Worm (Caenorhabditis elegans) whole organism, late embryonic: Measurements from ENCODE around the gene sre-1.

Experiments used
- C08G9.2 ChIP-seq: sonication (generic microtip); optimal IDR thresholded peaks from 2 replicates; lab custom pipeline; 2016; ENCODE audit warnings: mild to moderate bottlenecking, missing genetic modification characterization, moderate library complexity, missing compliant biosample characterization
- C38D4.7 ChIP-seq: fragments of 200-800 bp; sonication (Bioruptor generic); optimal IDR thresholded peaks from 2 replicates; lab custom pipeline; 2018; ENCODE audit warnings: mild to moderate bottlenecking, missing genetic modification characterization, moderate library complexity, missing compliant biosample characterization
- F13H6.1 ChIP-seq: sonication (generic microtip); optimal IDR thresholded peaks from 2 replicates; lab custom pipeline; 2016; ENCODE audit warnings: missing genetic modification characterization, missing compliant biosample characterization
- K02D7.2 ChIP-seq: sonication (generic microtip); optimal IDR thresholded peaks from 2 replicates; lab custom pipeline; 2017; ENCODE audit warnings: mild to moderate bottlenecking, missing genetic modification characterization, missing compliant biosample characterization
- K09A11.1 ChIP-seq: sonication (generic microtip); optimal IDR thresholded peaks from 2 replicates; lab custom pipeline; 2017; ENCODE audit warnings: antibody characterized with exemption, mild to moderate bottlenecking, missing genetic modification characterization, missing compliant biosample characterization; ENCODE audit not compliant: insufficient read depth
- T23F11.4 ChIP-seq: fragments of 200-800 bp; sonication (Bioruptor generic); optimal IDR thresholded peaks from 2 replicates; lab custom pipeline; 2018; ENCODE audit warnings: mild to moderate bottlenecking, missing genetic modification characterization, missing compliant biosample characterization
- Y22D7AL.16 ChIP-seq: sonication (generic microtip); optimal IDR thresholded peaks from 2 replicates; lab custom pipeline; 2016; ENCODE audit warnings: missing genetic modification characterization, missing compliant biosample characterization
- ama-1 ChIP-seq: fragments of 150-350 bp; optimal IDR thresholded peaks from 2 replicates; lab custom pipeline; 2014
- ceh-14 ChIP-seq: sonication (generic microtip); optimal IDR thresholded peaks from 2 replicates; lab custom pipeline; 2016; ENCODE audit warnings: missing genotype, missing genetic modification characterization, missing compliant biosample characterization
- ceh-19 ChIP-seq: fragments of 200-800 bp; sonication (Bioruptor generic); optimal IDR thresholded peaks from 2 replicates; lab custom pipeline; 2018; ENCODE audit warnings: mild to moderate bottlenecking, missing genetic modification characterization, missing compliant biosample characterization
- ceh-2 ChIP-seq: sonication (generic microtip); optimal IDR thresholded peaks from 2 replicates; lab custom pipeline; 2016; ENCODE audit warnings: missing genotype, missing genetic modification characterization, missing compliant biosample characterization
- ceh-30 ChIP-seq: fragments of 150-350 bp; optimal IDR thresholded peaks from 2 replicates; lab custom pipeline; 2014; ENCODE audit warnings: missing biosample characterization, missing genetic modification characterization
- ceh-34 ChIP-seq: sonication (generic microtip); optimal IDR thresholded peaks from 2 replicates; lab custom pipeline; 2016; ENCODE audit warnings: mild to moderate bottlenecking, missing genetic modification characterization, missing compliant biosample characterization
- ceh-45 ChIP-seq: fragments of 200-800 bp; sonication (Bioruptor generic); IDR thresholded peaks from 2 replicates; pipeline ENCODE4 v1.3.6; 2022; ENCODE audit warnings: missing genetic modification reagents, missing genetic modification characterization, missing compliant biosample characterization
- ceh-48 ChIP-seq: sonication (generic microtip); optimal IDR thresholded peaks from 2 replicates; lab custom pipeline; 2016; ENCODE audit warnings: missing genetic modification characterization, inconsistent platforms, missing compliant biosample characterization
- ceh-6 ChIP-seq: fragments of 200-800 bp; sonication (Bioruptor generic); optimal IDR thresholded peaks from 2 replicates; lab custom pipeline; 2018; ENCODE audit warnings: mild to moderate bottlenecking, missing genetic modification characterization, missing compliant biosample characterization
- che-1 ChIP-seq: sonication (generic microtip); optimal IDR thresholded peaks from 2 replicates; lab custom pipeline; 2016; ENCODE audit warnings: mild to moderate bottlenecking, missing genetic modification characterization, missing compliant biosample characterization
- dve-1 ChIP-seq: sonication (generic microtip); optimal IDR thresholded peaks from 2 replicates; lab custom pipeline; 2017; ENCODE audit warnings: antibody characterized with exemption, mild to moderate bottlenecking, missing genetic modification characterization, missing compliant biosample characterization
- elt-2 ChIP-seq: sonication (generic microtip); optimal IDR thresholded peaks from 2 replicates; lab custom pipeline; 2016; ENCODE audit warnings: missing genetic modification reagents, missing genetic modification characterization, missing compliant biosample characterization
- eyg-1 ChIP-seq: sonication (generic microtip); optimal IDR thresholded peaks from 2 replicates; lab custom pipeline; 2016; ENCODE audit warnings: missing genotype, missing genetic modification characterization, missing compliant biosample characterization
- fkh-10 ChIP-seq: fragments of 150-350 bp; optimal IDR thresholded peaks from 2 replicates; lab custom pipeline; 2014; ENCODE audit warnings: missing biosample characterization, missing genetic modification reagents, missing genetic modification characterization
- hlh-13 ChIP-seq: fragments of 200-800 bp; sonication (Bioruptor generic); optimal IDR thresholded peaks from 2 replicates; lab custom pipeline; 2018; ENCODE audit warnings: mild to moderate bottlenecking, missing genetic modification characterization, missing compliant biosample characterization
- hlh-30 ChIP-seq: sonication (generic microtip); optimal IDR thresholded peaks from 2 replicates; lab custom pipeline; 2017; ENCODE audit warnings: antibody characterized with exemption, missing genetic modification characterization, missing compliant biosample characterization; ENCODE audit not compliant: insufficient read depth
- hlh-6 ChIP-seq: sonication (generic microtip); optimal IDR thresholded peaks from 2 replicates; lab custom pipeline; 2016; ENCODE audit warnings: missing genotype, missing genetic modification characterization, missing compliant biosample characterization
- hlh-8 ChIP-seq: sonication (generic microtip); optimal IDR thresholded peaks from 2 replicates; lab custom pipeline; 2016; ENCODE audit warnings: missing genotype, missing genetic modification characterization, missing compliant biosample characterization
- nfya-1 ChIP-seq: sonication (generic microtip); optimal IDR thresholded peaks from 2 replicates; lab custom pipeline; 2017; ENCODE audit warnings: missing genetic modification characterization, mild to moderate bottlenecking, missing compliant biosample characterization, antibody characterized with exemption, moderate library complexity
- nhr-11 ChIP-seq: fragments of 150-350 bp; optimal IDR thresholded peaks from 2 replicates; lab custom pipeline; 2014; ENCODE audit warnings: missing biosample characterization, missing genetic modification characterization
- npax-4 ChIP-seq: sonication (generic microtip); optimal IDR thresholded peaks from 2 replicates; lab custom pipeline; 2016; ENCODE audit warnings: missing genetic modification characterization, missing compliant biosample characterization
- odd-2 ChIP-seq: sonication (generic microtip); optimal IDR thresholded peaks from 2 replicates; lab custom pipeline; 2017; ENCODE audit warnings: antibody characterized with exemption, mild to moderate bottlenecking, missing genetic modification characterization, missing compliant biosample characterization
- pros-1 ChIP-seq: fragments of 150-350 bp; optimal IDR thresholded peaks from 2 replicates; lab custom pipeline; 2014; ENCODE audit warnings: missing biosample characterization, missing genetic modification reagents, missing genetic modification characterization
- ref-2 ChIP-seq: sonication (generic microtip); optimal IDR thresholded peaks from 2 replicates; lab custom pipeline; 2016; ENCODE audit warnings: missing genetic modification characterization, missing compliant biosample characterization
- sdc-2 ChIP-seq: sonication (generic microtip); optimal IDR thresholded peaks from 2 replicates; lab custom pipeline; 2016; ENCODE audit warnings: missing genotype, missing genetic modification characterization, missing compliant biosample characterization
- sox-2 ChIP-seq: fragments of 200-800 bp; sonication (Bioruptor generic); IDR thresholded peaks from 2 replicates; pipeline ENCODE4 v1.3.6; 2022; ENCODE audit warnings: missing genetic modification reagents, missing genetic modification characterization, missing compliant biosample characterization
- sox-4 ChIP-seq: sonication (generic microtip); optimal IDR thresholded peaks from 2 replicates; lab custom pipeline; 2017; ENCODE audit warnings: mild to moderate bottlenecking, missing genetic modification characterization, inconsistent platforms, missing compliant biosample characterization
- tbx-2 ChIP-seq: sonication (generic microtip); optimal IDR thresholded peaks from 2 replicates; lab custom pipeline; 2016; ENCODE audit warnings: missing genetic modification characterization, missing compliant biosample characterization
- unc-42 ChIP-seq: sonication (generic microtip); optimal IDR thresholded peaks from 2 replicates; lab custom pipeline; 2016; ENCODE audit warnings: missing genotype, missing genetic modification characterization, missing compliant biosample characterization
- unc-55 ChIP-seq: sonication (generic microtip); optimal IDR thresholded peaks from 2 replicates; lab custom pipeline; 2017; ENCODE audit warnings: missing biosample characterization, missing genetic modification reagents, missing genetic modification characterization

The sre-1 gene

DNA sequence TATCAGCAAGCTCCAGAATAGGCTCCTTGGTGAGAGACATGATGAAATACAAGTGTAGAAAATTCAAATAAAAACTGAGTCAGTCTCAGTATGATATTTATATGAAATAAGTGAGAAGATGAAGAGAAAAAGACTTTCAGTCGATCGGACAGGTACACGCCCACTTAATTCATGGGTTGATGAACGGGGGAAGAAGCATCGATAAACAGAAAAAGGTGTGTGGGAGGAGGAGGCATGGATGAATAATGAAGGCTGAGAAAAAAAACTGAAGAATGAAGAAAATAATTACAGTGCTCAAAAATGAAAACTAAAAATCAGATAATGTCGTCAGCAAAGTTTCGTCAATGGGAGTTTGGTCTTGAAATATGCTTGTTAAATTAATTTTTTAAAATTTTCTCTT is 44.0 kb downstream of the sre-1 start, which contains the start of gene trx-1:
trx-1 (minus strand) TSS at position 101 of the 400 bp plus-strand sequence.
- TF ChIP-seq dve-1 (tag; lab: Kevin White, UChicago) (no peak), eyg-1 (tag; lab: Kevin White, UChicago) (no peak), ceh-2 (tag; lab: Kevin White, UChicago) (no peak), sox-2 (GFP tag; lab: Robert Waterston, UW) (no peak), C38D4.7 (GFP tag; lab: Kevin White, UChicago) (no peak), pros-1 (tag; lab: Kevin White, UChicago) (no peak), ceh-48 (tag; lab: Kevin White, UChicago) (no peak), ceh-30 (tag; lab: Kevin White, UChicago) (no peak), hlh-30 (no peak)

DNA sequence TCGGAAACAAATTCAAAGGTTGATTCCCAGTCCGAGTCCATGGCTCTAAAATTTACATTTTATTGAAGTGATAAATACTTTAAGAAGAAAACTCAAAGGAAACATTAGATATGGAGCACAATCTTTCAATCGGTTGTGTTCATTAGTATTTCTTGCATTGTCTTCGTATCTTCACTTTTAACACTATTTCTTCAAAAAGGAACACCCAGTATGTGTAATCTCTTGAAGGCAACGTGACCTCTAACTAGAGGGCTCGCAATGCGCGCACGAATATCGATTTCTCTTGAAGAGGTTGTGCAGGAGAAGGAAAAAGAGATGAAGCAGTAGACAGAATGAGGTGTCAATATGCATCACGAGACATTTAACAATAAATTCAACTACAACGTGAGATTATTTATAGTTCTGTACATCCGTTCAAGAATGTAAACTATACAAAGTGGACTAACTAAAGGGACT is 45.6 kb downstream of the sre-1 start, which contains the start of the genes B0228.6 and B0228.1:
B0228.6 (minus strand) TSS at position 51 of the 456 bp plus-strand sequence.
B0228.1 (plus strand) TSS at position 228 of the 456 bp plus-strand sequence.
- no peak for TF ChIP-seq C38D4.7 (GFP tag; lab: Kevin White, UChicago)
- TF ChIP-seq unc-42: peak; percentile 27
- TF ChIP-seq ceh-34 (tag; lab: Kevin White, UChicago): no peak
- no peak for TF ChIP-seq npax-4 (tag; lab: Kevin White, UChicago)
- TF ChIP-seq tbx-2: peak; percentile 24
- TF ChIP-seq K09A11.1 (tag; lab: Kevin White, UChicago): no peak
- no peak for TF ChIP-seq pros-1 (tag; lab: Kevin White, UChicago)
- no peak for TF ChIP-seq odd-2
- TF ChIP-seq hlh-13 (GFP tag; lab: Kevin White, UChicago): no peak
- no peak for TF ChIP-seq nhr-11 (tag; lab: Kevin White, UChicago)
- TF ChIP-seq nfya-1: peak; percentile 26
- TF ChIP-seq ceh-48 (tag; lab: Kevin White, UChicago): peak; percentile 96
- TF ChIP-seq ceh-14 (tag; lab: Kevin White, UChicago): no peak
- no peak for TF ChIP-seq C08G9.2
- TF ChIP-seq fkh-10 (GFP tag; lab: Kevin White, UChicago): no peak
- no peak for TF ChIP-seq ama-1 (lab: Kevin White, UChicago)
- TF ChIP-seq K02D7.2 (tag; lab: Kevin White, UChicago): no peak
- no peak for TF ChIP-seq sdc-2
- TF ChIP-seq Y22D7AL.16 (tag; lab: Kevin White, UChicago): no peak
- TF ChIP-seq ceh-6 (GFP tag; lab: Kevin White, UChicago): no peak
- TF ChIP-seq ceh-19: no peak
- peak; percentile 55 for TF ChIP-seq unc-55 (GFP tag; lab: Kevin White, UChicago)
- TF ChIP-seq ceh-45: no peak
- peak; percentile 76 for TF ChIP-seq hlh-30
- no peak for TF ChIP-seq hlh-8
- TF ChIP-seq F13H6.1: no peak
- no peak for TF ChIP-seq ceh-2 (tag; lab: Kevin White, UChicago)
- TF ChIP-seq, all 69 proteins: peak for 6

- TF ChIP-seq odd-2: no peak
- TF ChIP-seq ref-2 (tag; lab: Kevin White, UChicago): peak; percentile 8
- no peak for TF ChIP-seq T23F11.4 (GFP tag; lab: Kevin White, UChicago)
- peak; percentile 2 for TF ChIP-seq ceh-6 (GFP tag; lab: Kevin White, UChicago)
- TF ChIP-seq hlh-6: no peak
- TF ChIP-seq che-1 (tag; lab: Kevin White, UChicago): peak; percentile 45
- peak; percentile 17 for TF ChIP-seq nfya-1
- no peak for TF ChIP-seq sox-4 (tag; lab: Kevin White, UChicago)
- TF ChIP-seq dve-1 (tag; lab: Kevin White, UChicago): peak; percentile 46
- peak; percentile 22 for TF ChIP-seq C38D4.7 (GFP tag; lab: Kevin White, UChicago)
- TF ChIP-seq elt-2 (tag; lab: Kevin White, UChicago): peak; percentile 53
These were observed 47.3 kb downstream of the sre-1 start for ce11 chrII:7756810-7757209.
